Worm (Caenorhabditis elegans) whole organism, L4/young adult: ENCODE results near the gene C14B1.3.

ENCODE experiments used
- W03F9.2 ChIP-seq: fragments of 150-350 bp; optimal IDR thresholded peaks from 2 replicates; lab custom pipeline; 2014; ENCODE audit warnings: missing biosample characterization, missing genetic modification characterization
- dao-5 ChIP-seq: sonication (generic microtip); optimal IDR thresholded peaks from 2 replicates; lab custom pipeline; 2016; ENCODE audit warnings: missing genotype, missing genetic modification characterization, moderate library complexity, missing compliant biosample characterization
- him-1 ChIP-seq: sonication (generic microtip); optimal IDR thresholded peaks from 2 replicates; lab custom pipeline; 2016; ENCODE audit warnings: missing genotype, missing genetic modification reagents, missing genetic modification characterization, missing compliant biosample characterization

Gene C14B1.3

DNA sequence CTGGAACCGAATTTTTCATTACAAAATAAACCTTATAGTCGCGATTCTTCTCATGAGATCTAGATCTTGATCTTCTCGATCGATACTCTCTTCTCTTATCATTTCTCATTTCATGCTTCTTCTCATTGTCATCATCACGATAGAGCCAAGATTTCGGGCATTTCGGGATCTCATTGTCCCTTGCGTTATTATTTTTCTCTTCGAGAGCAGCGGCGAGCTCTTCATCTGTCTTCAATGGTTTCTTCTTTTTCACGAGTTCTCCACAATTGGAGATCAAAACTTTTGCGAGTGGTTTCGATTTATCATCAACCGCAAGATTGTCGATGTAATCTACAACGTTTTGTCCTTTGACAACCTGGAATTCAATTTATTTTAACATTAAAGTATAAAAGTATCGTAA lies 5.0 kb upstream of the C14B1.3 start:
- TF ChIP-seq dao-5 (tag; lab: Kevin White, UChicago) (no peak), W03F9.2 (tag; lab: Kevin White, UChicago) (no peak), him-1 (no peak)

DNA sequence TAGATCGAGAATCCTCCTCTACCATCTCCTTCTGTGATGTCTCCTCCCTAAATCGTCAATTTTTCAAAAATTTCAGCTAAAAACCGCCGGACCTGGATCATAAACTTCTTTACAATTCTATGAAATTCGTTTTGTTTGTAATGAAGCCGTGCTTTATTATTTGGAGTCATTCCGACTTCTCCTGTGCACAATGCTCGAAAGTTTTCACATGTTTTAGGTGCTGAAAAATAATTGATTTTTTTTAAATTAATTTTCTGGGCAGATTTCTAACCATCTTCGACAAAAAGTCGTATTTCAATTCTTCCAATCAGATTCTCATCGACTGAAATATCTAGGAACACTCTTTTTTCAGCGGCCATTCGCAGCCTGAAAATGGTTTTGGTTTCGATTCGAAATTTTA lies 4.1 kb upstream of the C14B1.3 start, which contains the start of gene cyn-9:
cyn-9 (minus strand) TSS at position 366 of the 400 bp plus-strand sequence.
- no peak for TF ChIP-seq W03F9.2 (tag; lab: Kevin White, UChicago)
- no peak for TF ChIP-seq dao-5 (tag; lab: Kevin White, UChicago)
- TF ChIP-seq him-1: no peak

DNA sequence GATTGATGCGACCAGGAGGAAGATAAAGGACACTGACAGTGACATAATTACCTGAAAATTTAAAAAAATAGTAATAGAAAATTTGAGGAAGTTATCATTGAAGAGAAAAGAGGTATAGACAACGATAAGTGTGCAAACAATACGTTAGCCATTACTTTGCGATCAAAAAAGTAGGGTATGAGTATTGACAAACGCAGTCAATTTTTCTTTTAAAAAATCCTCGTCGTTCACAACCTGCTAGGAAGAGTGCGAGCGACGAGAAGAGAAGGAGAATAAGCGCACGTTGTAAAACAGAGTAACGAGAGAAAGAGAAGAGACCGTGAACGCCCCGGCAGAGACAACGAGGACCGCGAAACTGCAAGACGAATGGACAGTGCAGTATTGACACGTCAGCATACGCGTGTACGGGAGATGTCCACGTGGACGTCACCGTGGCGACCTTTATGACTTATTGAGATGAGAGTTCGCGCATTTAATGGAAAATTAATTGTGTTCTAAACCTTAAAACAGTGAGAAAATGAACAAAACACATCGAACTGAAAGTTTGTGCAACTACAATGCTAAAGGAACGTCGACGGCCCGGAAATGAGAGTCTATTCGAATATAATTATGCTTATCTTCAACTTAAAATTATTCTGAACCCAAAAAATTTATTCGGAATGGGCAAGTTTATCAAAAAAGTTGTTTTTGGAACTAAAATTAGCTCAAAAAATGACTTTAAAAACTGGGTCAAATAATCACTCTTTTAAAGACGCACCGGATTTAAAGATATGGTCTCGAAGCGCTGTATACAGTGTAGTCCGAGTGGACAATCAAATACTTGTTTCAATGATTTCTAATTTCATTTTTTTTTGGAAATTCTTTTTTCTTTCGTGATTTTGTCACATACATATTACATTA lies 1.7 kb upstream of the C14B1.3 start, which contains the start of the genes pdi-1 and C14B1.2:
pdi-1 (minus strand) TSS at position 51 of the 900 bp plus-strand sequence.
C14B1.2 (plus strand) TSS at position 850 of the 900 bp plus-strand sequence.
- TF ChIP-seq W03F9.2 (tag; lab: Kevin White, UChicago) (no peak), dao-5 (tag; lab: Kevin White, UChicago) (no peak), him-1 (no peak)

DNA sequence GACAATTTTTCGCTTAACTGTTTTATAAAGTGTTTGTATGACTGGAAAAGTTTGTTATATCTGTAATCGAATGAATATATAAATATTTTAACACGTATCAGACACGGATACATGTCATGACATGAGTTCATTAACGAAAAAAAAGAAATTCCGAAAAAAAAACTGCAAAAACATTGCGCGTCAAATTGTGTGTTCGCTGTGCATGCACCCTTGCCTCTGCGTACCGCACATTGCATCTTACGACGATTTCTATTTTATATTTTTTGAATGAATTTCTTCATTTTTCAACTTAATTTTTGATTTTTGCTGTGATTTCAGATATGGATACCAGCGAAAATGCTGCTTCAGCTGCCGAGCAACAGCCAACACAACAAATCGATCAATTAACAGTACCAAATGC lies 1.6 kb downstream of the C14B1.3 start, which contains the start of gene wdr-5.1:
wdr-5.1 (plus strand) TSS at position 319 of the 400 bp plus-strand sequence.
- TF ChIP-seq dao-5 (tag; lab: Kevin White, UChicago) (no peak), W03F9.2 (tag; lab: Kevin White, UChicago) (no peak), him-1 (no peak)

DNA sequence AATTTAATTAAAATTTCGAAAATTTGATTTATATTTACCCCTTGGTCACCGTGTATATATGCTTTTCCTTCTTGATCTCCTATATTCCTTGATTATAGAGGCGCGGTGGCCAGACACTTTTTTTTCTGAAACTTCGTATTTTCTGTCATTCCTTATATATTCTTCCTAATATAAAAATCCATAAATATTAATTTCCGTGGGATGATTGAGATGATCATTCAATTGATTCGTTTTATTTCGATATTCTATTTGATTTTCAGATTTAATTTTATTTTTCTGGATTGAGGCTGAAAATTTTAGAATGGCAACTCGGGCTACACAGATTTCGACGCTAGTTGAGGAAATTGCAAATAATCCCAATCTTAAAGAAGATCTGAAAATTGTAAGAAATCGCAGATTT lies 3.2 kb downstream of the C14B1.3 start, which contains the start of gene dph-1:
dph-1 (plus strand) TSS at position 301 of the 400 bp plus-strand sequence.
- TF ChIP-seq him-1 (no peak), dao-5 (tag; lab: Kevin White, UChicago) (no peak), W03F9.2 (tag; lab: Kevin White, UChicago) (no peak)

DNA sequence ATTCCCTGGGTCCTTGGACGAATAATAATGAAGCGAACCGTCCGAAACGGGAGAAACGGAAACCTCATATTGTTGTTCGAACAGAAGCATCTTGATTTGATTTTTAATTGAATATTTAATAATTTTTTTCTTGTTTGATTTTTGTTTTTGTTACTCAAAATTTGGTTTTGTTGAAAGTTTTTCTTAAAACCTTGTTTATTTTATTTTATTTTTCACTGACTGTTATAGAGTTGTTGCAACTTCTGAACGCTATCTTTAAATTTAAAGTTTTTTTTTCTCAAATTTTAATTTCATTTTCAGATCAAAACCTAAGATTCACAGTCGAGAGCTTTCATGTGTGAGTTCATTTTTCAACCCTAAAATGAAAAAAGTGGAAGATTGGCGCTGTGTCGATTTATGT lies 5.7 kb downstream of the C14B1.3 start, which contains the start of gene alkb-8:
alkb-8 (plus strand) TSS at position 301 of the 400 bp plus-strand sequence.
- no peak for TF ChIP-seq dao-5 (tag; lab: Kevin White, UChicago)
- no peak for TF ChIP-seq him-1
- no peak for TF ChIP-seq W03F9.2 (tag; lab: Kevin White, UChicago)

DNA sequence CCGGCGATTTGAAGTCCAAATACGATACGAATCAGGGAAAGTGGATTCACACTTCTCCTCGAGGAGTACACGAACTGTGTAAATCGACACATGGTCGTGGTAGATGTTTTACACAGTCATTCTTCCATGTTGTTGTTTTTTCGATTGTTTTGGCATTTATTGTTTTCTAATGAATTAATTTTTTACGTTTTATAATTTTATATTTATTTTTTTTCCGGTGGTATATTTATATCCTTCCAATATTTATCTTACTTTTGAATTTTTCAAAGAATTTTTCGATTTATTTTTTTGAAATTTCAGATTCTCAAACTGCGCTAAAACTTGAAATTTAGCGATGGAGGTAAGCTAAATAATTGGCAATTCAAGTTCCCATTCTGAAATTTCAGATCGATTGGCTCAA lies 9.8 kb downstream of the C14B1.3 start, which contains the start of gene nrde-1:
nrde-1 (plus strand) TSS at position 301 of the 400 bp plus-strand sequence.
- no peak for TF ChIP-seq dao-5 (tag; lab: Kevin White, UChicago)
- no peak for TF ChIP-seq W03F9.2 (tag; lab: Kevin White, UChicago)
- TF ChIP-seq him-1: no peak

DNA sequence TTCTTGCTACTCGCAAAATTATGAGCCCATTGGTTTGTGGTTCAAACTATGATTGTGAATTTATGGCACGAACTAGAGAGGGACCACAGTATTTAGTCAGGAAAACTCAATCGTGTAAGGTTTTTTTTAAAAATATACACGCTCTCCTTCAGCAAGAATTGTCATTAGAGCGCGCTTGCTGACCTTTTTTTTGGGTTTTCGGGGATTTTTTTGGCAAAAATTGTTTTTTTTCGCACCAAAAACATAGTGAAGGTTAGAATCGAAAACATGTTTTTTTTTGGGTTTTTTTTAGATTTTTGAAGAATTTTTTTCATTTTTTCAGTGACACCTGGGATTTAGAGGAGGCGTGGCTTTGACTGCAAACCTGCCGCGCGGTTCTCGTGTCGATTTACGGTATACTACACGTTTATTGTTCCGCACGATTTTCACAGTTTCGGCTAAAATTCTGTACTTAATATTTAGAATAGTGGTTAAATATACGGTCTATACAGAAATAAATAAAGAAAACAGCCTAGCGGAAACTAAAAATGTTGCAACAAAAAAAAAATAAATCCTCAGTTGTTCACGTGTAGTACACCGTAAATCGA lies 12.8 kb downstream of the C14B1.3 start:
- TF ChIP-seq him-1 (no peak), dao-5 (tag; lab: Kevin White, UChicago) (no peak), W03F9.2 (tag; lab: Kevin White, UChicago) (no peak)

DNA sequence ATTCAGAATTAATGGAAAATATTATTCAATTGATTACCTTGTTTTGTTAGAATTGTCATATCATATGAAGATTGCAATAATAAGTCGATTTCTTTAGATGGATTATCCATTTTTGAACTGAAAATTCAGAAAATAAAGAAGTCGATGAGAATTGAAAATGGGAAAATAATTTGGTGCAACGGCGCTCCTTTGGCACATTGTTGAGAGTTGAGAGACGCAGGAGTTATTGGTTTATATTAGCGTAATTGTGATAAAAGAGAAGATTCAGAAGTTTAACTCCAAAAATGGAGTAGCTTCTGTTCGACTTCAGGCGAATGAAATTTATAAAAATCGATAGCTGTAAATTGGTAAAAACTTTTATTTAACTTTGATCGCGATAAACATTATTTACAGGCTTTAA lies 16.2 kb downstream of the C14B1.3 start, which contains the start of gene C14B1.8:
C14B1.8 (minus strand) TSS at position 117 of the 400 bp plus-strand sequence.
- no peak for TF ChIP-seq dao-5 (tag; lab: Kevin White, UChicago)
- no peak for TF ChIP-seq him-1

DNA sequence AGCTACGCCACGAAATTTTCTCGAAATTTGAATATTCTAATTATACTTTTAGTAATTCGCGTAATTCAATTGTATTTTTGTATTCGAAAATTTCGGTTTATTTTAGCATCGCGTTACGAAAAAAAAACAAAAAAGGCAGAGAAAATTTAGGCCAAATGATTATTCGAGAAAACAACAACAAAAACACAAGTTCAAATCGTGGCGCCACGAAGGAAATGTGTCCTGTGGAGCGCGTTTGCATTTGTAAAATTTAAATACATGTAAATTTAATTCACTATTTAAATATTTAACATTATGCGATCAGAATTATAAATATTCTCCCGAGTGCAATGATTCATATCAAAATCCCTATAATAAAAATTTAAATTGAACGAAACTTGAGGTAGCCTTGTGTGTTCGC lies 20.4 kb downstream of the C14B1.3 start:
- TF ChIP-seq W03F9.2 (tag; lab: Kevin White, UChicago): no peak
- TF ChIP-seq dao-5 (tag; lab: Kevin White, UChicago): no peak
- no peak for TF ChIP-seq him-1

DNA sequence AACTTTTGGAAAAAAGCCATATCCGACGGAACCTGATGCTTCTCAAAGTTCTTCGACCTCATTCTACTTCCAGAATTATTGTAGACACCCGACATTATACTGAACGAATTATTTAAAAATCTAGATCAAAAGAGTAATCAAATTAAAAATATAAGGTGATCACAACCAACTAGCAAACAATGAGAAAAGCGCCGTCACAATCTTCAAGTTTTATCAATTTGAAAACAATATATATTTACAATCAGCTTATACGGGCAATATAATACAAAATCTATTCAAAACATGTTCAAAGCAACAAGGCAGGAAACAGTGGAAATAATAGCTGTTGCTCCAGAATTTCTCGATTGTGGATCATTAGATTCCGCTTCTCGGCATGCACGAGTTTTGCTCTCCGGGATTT lies 21.5 kb downstream of the C14B1.3 start, which contains the start of gene C14B1.12:
C14B1.12 (minus strand) TSS at position 101 of the 400 bp plus-strand sequence.
- TF ChIP-seq W03F9.2 (tag; lab: Kevin White, UChicago) (no peak), him-1 (no peak)

DNA sequence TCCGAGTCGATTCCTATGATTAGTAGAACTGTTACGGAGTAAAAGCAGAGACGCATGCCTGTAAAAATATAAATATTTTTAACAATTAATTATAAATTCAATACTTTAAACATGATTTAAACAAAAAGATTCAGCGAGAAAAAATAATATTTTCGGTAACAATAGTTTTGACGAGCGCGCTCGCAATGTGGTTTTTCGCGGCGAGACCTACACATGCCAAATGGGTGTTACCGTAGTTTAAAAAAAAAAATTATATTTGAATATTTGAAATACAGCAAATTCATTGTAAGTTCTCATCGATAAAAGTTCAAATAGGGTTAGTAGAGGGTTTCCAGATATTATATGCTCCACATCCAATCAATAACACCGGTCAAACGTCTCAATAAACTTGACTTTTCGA lies 23.1 kb downstream of the C14B1.3 start, which contains the start of gene gldi-5:
gldi-5 (minus strand) TSS at position 58 of the 400 bp plus-strand sequence.
- TF ChIP-seq W03F9.2 (tag; lab: Kevin White, UChicago) (no peak), him-1 (no peak)

DNA sequence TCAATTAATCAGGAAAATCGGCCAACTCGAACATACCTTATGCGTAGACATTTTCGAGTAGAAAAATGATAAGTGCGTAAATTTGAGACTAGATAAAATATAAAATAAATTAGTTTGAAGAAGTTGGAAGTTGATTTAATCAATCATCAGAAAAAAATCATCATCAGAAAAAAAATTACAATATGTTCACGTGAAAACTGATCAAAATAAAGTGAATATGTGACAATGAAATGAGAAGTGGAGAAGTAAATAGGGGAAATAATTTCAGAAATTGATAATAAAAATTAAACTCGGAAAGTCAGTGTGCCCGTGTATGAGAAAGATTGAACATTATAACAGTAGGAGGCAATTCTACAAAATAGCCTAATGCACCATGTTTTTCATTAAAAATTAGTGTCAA lies 26.2 kb downstream of the C14B1.3 start, which contains the start of gene F34D10.9:
F34D10.9 (minus strand) TSS at position 101 of the 400 bp plus-strand sequence.
- TF ChIP-seq him-1 (no peak), dao-5 (tag; lab: Kevin White, UChicago) (no peak), W03F9.2 (tag; lab: Kevin White, UChicago) (no peak)
